Fruit fly (Drosophila melanogaster) whole organism, wandering third instar larva: ENCODE data around the gene CG1640.

ENCODE experiments used
- CrebA ChIP-seq: fragments of 200-800 bp; sonication (Bioruptor generic); optimal IDR thresholded peaks from 2 replicates; lab custom pipeline; 2016; ENCODE audit warnings: missing biosample characterization, mild to moderate bottlenecking, missing genetic modification characterization, borderline replicate concordance
- Myc ChIP-seq: fragments of >200 bp; optimal IDR thresholded peaks from 2 replicates; lab custom pipeline; 2017
- Vsx2 ChIP-seq: fragments of 200-300, 225-300 bp; sonication (Bioruptor generic); optimal IDR thresholded peaks from 2 replicates; lab custom pipeline; 2018; ENCODE audit warnings: missing biosample characterization, missing genetic modification characterization; ENCODE audit not compliant: partially characterized antibody
- dl ChIP-seq, 2 experiments: fragments of 175-275, 200-275 bp in 1 of 2; fragments of 200-275 bp in 1 of 2; sonication (Bioruptor generic); optimal IDR thresholded peaks; lab custom pipeline; 2018; ENCODE audit warnings: mild to moderate bottlenecking in 2 of 2, missing biosample characterization in 2 of 2, missing genetic modification characterization in 2 of 2, moderate library complexity in 2 of 2; ENCODE audit not compliant: partially characterized antibody in 2 of 2, insufficient read depth in 1 of 2
- h ChIP-seq: fragments of 200-800 bp; sonication (Bioruptor generic); optimal IDR thresholded peaks from 3 replicates; lab custom pipeline; 2016; ENCODE audit warnings: missing biosample characterization, mild to moderate bottlenecking, missing genetic modification characterization
- psq ChIP-seq: fragments of 200-800 bp; sonication (Bioruptor generic); optimal IDR thresholded peaks from 3 replicates; lab custom pipeline; 2017; ENCODE audit warnings: missing biosample characterization, mild to moderate bottlenecking, missing genetic modification characterization, moderate library complexity
- rgr ChIP-seq: fragments of 200-800 bp; sonication (Bioruptor generic); optimal IDR thresholded peaks from 3 replicates; lab custom pipeline; 2016; ENCODE audit warnings: missing biosample characterization, mild to moderate bottlenecking, missing genetic modification characterization

dm6 chrX:13374154-13374536 is 3.7 kb downstream of the CG1640 start:
- TF ChIP-seq Vsx2 (no peak), h (GFP tag; lab: Kevin White, UChicago) (no peak), Myc (no peak), dl (GFP tag; optimal IDR thresholded peaks at IDR 0.05; lab: Kevin White, UChicago; ENCODE audit: insufficient read depth in 1 of 2, partially characterized antibody in 2 of 2) (no peak), rgr (GFP tag; lab: Kevin White, UChicago) (no peak), CrebA (GFP tag; lab: Kevin White, UChicago) (no peak), psq (GFP tag; lab: Kevin White, UChicago) (no peak)
